Worm (Caenorhabditis elegans) whole organism, mixed stage, embryonic: ENCODE measurements around the gene F35F10.6.
A peak's percentile ranks its signal among the peaks of the same experiment; 100 is the strongest.

ENCODE experiments used
- ces-1 ChIP-seq: fragments of 150-350 bp; optimal IDR thresholded peaks from 2 replicates; lab custom pipeline; 2014; ENCODE audit warnings: missing biosample characterization, missing genetic modification reagents, missing genetic modification characterization
- cnd-1 ChIP-seq: fragments of 200-800 bp; sonication (Bioruptor generic); optimal IDR thresholded peaks from 2 replicates; lab custom pipeline; 2018; ENCODE audit warnings: mild to moderate bottlenecking, missing genetic modification characterization, missing compliant biosample characterization
- elt-3 ChIP-seq: fragments of 150-350 bp; optimal IDR thresholded peaks from 2 replicates; lab custom pipeline; 2014; ENCODE audit warnings: missing biosample characterization, missing genetic modification characterization
- ham-2 ChIP-seq: fragments of 200-800 bp; sonication (Bioruptor generic); optimal IDR thresholded peaks from 2 replicates; lab custom pipeline; 2018; ENCODE audit warnings: mild to moderate bottlenecking, missing genetic modification characterization, missing compliant biosample characterization
- lin-13 ChIP-seq: fragments of 150-350 bp; optimal IDR thresholded peaks from 2 replicates; lab custom pipeline; 2014; ENCODE audit warnings: missing biosample characterization, missing genetic modification characterization
- lsy-2 ChIP-seq: fragments of 150-350 bp; optimal IDR thresholded peaks from 2 replicates; lab custom pipeline; 2014; ENCODE audit warnings: missing biosample characterization, missing genetic modification characterization
- mab-5 ChIP-seq: fragments of 150-350 bp; optimal IDR thresholded peaks from 2 replicates; lab custom pipeline; 2014; ENCODE audit warnings: missing biosample characterization, missing genetic modification characterization
- mep-1 ChIP-seq: fragments of 150-350 bp; optimal IDR thresholded peaks from 2 replicates; lab custom pipeline; 2017; ENCODE audit warnings: missing biosample characterization, missing genetic modification reagents, missing genetic modification characterization, inconsistent platforms
- nhr-237 ChIP-seq: fragments of 150-350 bp; optimal IDR thresholded peaks from 2 replicates; lab custom pipeline; 2014; ENCODE audit warnings: missing biosample characterization, missing genetic modification characterization
- sptf-1 ChIP-seq: sonication (generic microtip); optimal IDR thresholded peaks from 2 replicates; lab custom pipeline; 2017; ENCODE audit warnings: mild to moderate bottlenecking, missing genetic modification characterization, moderate library complexity, missing compliant biosample characterization
- unc-120 ChIP-seq: sonication (generic microtip); optimal IDR thresholded peaks from 2 replicates; lab custom pipeline; 2017; ENCODE audit warnings: missing genetic modification characterization, missing compliant biosample characterization; ENCODE audit not compliant: poor library complexity, severe bottlenecking
- unc-62 ChIP-seq: fragments of 150-350 bp; optimal IDR thresholded peaks from 2 replicates; lab custom pipeline; 2014; ENCODE audit warnings: missing biosample characterization, missing genetic modification reagents, missing genetic modification characterization
- ztf-11 ChIP-seq: fragments of 150-350 bp; optimal IDR thresholded peaks from 2 replicates; lab custom pipeline; 2014; ENCODE audit warnings: missing biosample characterization, missing genetic modification characterization

- TF ChIP-seq nhr-237 (no peak), mab-5 (tag; lab: Kevin White, UChicago) (no peak), ces-1 (GFP tag; lab: Kevin White, UChicago) (no peak), unc-62 (no peak), ham-2 (GFP tag; lab: Kevin White, UChicago) (no peak), sptf-1 (no peak), ztf-11 (tag; lab: Kevin White, UChicago) (no peak), mep-1 (tag; lab: Kevin White, UChicago) (peak; percentile 14), elt-3 (tag; lab: Kevin White, UChicago) (no peak), unc-120 (no peak), lin-13 (tag; lab: Kevin White, UChicago) (no peak), lsy-2 (no peak), cnd-1 (tag; lab: Kevin White, UChicago) (peak; percentile 93)
Observed at ce11 chrV:3256809-3257208, 32.4 kb downstream of the F35F10.6 start.
